Fruit fly (Drosophila melanogaster) whole organism, embryonic: ENCODE results near the gene CG42525.

Experiments used
- Ada2b ChIP-seq: fragments of 200-800 bp; sonication (Bioruptor generic); IDR thresholded peaks from 2 replicates; pipeline ENCODE4 v1.3.6; 2022; ENCODE audit warnings: missing biosample characterization, missing genetic modification characterization
- CG10274 ChIP-seq: fragments of 200-800 bp; sonication (Bioruptor generic); optimal IDR thresholded peaks from 3 replicates; lab custom pipeline; 2017; ENCODE audit warnings: missing biosample characterization, mild to moderate bottlenecking, missing genetic modification characterization
- CG11723 ChIP-seq: fragments of 200-800 bp; sonication (Bioruptor generic); optimal IDR thresholded peaks from 2 replicates; lab custom pipeline; 2017; ENCODE audit warnings: missing biosample characterization, mild to moderate bottlenecking, missing genetic modification characterization
- CG12391 ChIP-seq: fragments of 200-800 bp; sonication (Bioruptor generic); optimal IDR thresholded peaks from 3 replicates; lab custom pipeline; 2018; ENCODE audit warnings: missing biosample characterization, mild to moderate bottlenecking, missing genetic modification characterization, moderate library complexity
- CG13123 ChIP-seq: fragments of 200-800 bp; sonication (Bioruptor generic); optimal IDR thresholded peaks from 2 replicates; lab custom pipeline; 2016; ENCODE audit warnings: missing biosample characterization, missing genetic modification characterization
- CG14860 ChIP-seq: fragments of 200-800 bp; sonication (Bioruptor generic); IDR thresholded peaks from 3 replicates; pipeline ENCODE4 v1.3.6; 2022; ENCODE audit warnings: missing biosample characterization, missing genetic modification characterization; ENCODE audit not compliant: partially characterized antibody
- CG16813 ChIP-seq: fragments of 200-800 bp; sonication (Bioruptor generic); IDR thresholded peaks from 3 replicates; pipeline ENCODE4 v1.3.6; 2022; ENCODE audit warnings: missing biosample characterization, missing genetic modification characterization; ENCODE audit not compliant: partially characterized antibody
- CG2889 ChIP-seq: fragments of 200-800 bp; sonication (Bioruptor generic); IDR thresholded peaks from 3 replicates; pipeline ENCODE4 v1.3.6; 2022; ENCODE audit warnings: missing biosample characterization, missing genetic modification characterization
- CG31365 ChIP-seq: fragments of 200-800 bp; sonication (Bioruptor generic); optimal IDR thresholded peaks from 2 replicates; lab custom pipeline; 2018; ENCODE audit warnings: missing biosample characterization, mild to moderate bottlenecking, missing genetic modification characterization
- CG32532 ChIP-seq: fragments of 200-800 bp; sonication (Bioruptor generic); IDR thresholded peaks from 2 replicates; pipeline ENCODE4 v1.3.6; 2022; ENCODE audit warnings: missing biosample characterization, missing genetic modification characterization
- CG8281 ChIP-seq: fragments of 200-800 bp; sonication (Bioruptor generic); optimal IDR thresholded peaks from 2 replicates; lab custom pipeline; 2018; ENCODE audit warnings: missing biosample characterization, mild to moderate bottlenecking, missing genetic modification characterization, moderate library complexity
- CG8478 ChIP-seq: fragments of >200 bp; optimal IDR thresholded peaks from 2 replicates; lab custom pipeline; 2018
- CG9727 ChIP-seq: fragments of 200-800 bp; sonication (Bioruptor generic); optimal IDR thresholded peaks from 3 replicates; lab custom pipeline; 2017; ENCODE audit warnings: missing biosample characterization, mild to moderate bottlenecking, missing genetic modification characterization
- CHES-1-like ChIP-seq: fragments of 200-800 bp; sonication (Bioruptor generic); optimal IDR thresholded peaks from 2 replicates; lab custom pipeline; 2016; ENCODE audit warnings: missing biosample characterization, missing genetic modification characterization
- Deaf1 ChIP-seq: fragments of 200-800 bp; optimal IDR thresholded peaks from 3 replicates; lab custom pipeline; 2019; ENCODE audit warnings: missing biosample characterization, mild to moderate bottlenecking, missing genetic modification characterization, moderate library complexity
- Fer2 ChIP-seq: fragments of 200-800 bp; sonication (Bioruptor generic); optimal IDR thresholded peaks from 2 replicates; lab custom pipeline; 2018; ENCODE audit warnings: missing biosample characterization, mild to moderate bottlenecking, missing genetic modification characterization, moderate library complexity
- MESR4 ChIP-seq: fragments of 200-800 bp; sonication (Bioruptor generic); optimal IDR thresholded peaks from 2 replicates; lab custom pipeline; 2018; ENCODE audit warnings: missing biosample characterization, mild to moderate bottlenecking, missing genetic modification characterization, moderate library complexity
- Meics ChIP-seq: fragments of 200-800 bp; sonication (Bioruptor generic); optimal IDR thresholded peaks from 2 replicates; lab custom pipeline; 2017; ENCODE audit warnings: missing biosample characterization, mild to moderate bottlenecking, missing genetic modification characterization
- Rx ChIP-seq: fragments of 200-800 bp; sonication (Bioruptor generic); IDR thresholded peaks from 2 replicates; pipeline ENCODE4 v1.3.6; 2022; ENCODE audit warnings: missing biosample characterization, missing genetic modification characterization
- Sox102F ChIP-seq: fragments of 200-800 bp; sonication (Bioruptor generic); optimal IDR thresholded peaks from 2 replicates; lab custom pipeline; 2018; ENCODE audit warnings: missing biosample characterization, mild to moderate bottlenecking, missing genetic modification characterization, moderate library complexity
- aop ChIP-seq: fragments of 200-800 bp; sonication (Bioruptor generic); IDR thresholded peaks from 2 replicates; pipeline ENCODE4 v1.3.6; 2022; ENCODE audit warnings: missing biosample characterization, missing genetic modification characterization
- ap ChIP-seq: fragments of 200-800 bp; sonication (Bioruptor generic); IDR thresholded peaks from 2 replicates; pipeline ENCODE4 v1.3.6; 2022; ENCODE audit warnings: missing biosample characterization, missing genetic modification characterization
- bsh ChIP-seq, 2 experiments: fragments of 200-800 bp; sonication (Bioruptor generic); optimal IDR thresholded peaks; 2 replicates each; lab custom pipeline; 2017 to 2018; ENCODE audit warnings: mild to moderate bottlenecking in 2 of 2, missing biosample characterization in 2 of 2, missing genetic modification characterization in 2 of 2, moderate library complexity in 1 of 2
- cg ChIP-seq: fragments of 200-800 bp; sonication (Bioruptor generic); optimal IDR thresholded peaks from 3 replicates; lab custom pipeline; 2019; ENCODE audit warnings: missing biosample characterization, mild to moderate bottlenecking, missing genetic modification characterization, moderate library complexity
- chn ChIP-seq: fragments of 200-800 bp; sonication (Bioruptor generic); optimal IDR thresholded peaks from 2 replicates; lab custom pipeline; 2016; ENCODE audit warnings: missing biosample characterization, missing genetic modification characterization
- crc ChIP-seq: fragments of 200-800 bp; sonication (Bioruptor generic); optimal IDR thresholded peaks from 2 replicates; lab custom pipeline; 2016; ENCODE audit warnings: missing biosample characterization, missing genetic modification characterization
- crp ChIP-seq, 2 experiments: fragments of 200-800 bp; sonication (Bioruptor generic); optimal IDR thresholded peaks; 2 replicates in 1 of 2; 3 replicates in 1 of 2; lab custom pipeline; 2017; ENCODE audit warnings: missing biosample characterization in 2 of 2, missing genetic modification characterization in 2 of 2, mild to moderate bottlenecking in 1 of 2, moderate library complexity in 1 of 2
- dati ChIP-seq: fragments of 200-800 bp; sonication (Bioruptor generic); IDR thresholded peaks from 2 replicates; pipeline ENCODE4 v1.3.6; 2022; ENCODE audit warnings: missing biosample characterization, missing genetic modification characterization
- dpn ChIP-seq, 2 experiments: fragments of 200-800 bp; sonication (Bioruptor generic); optimal IDR thresholded peaks; 3 replicates each; lab custom pipeline; 2016; ENCODE audit warnings: missing biosample characterization in 2 of 2, missing genetic modification characterization in 2 of 2
- fd3F ChIP-seq: fragments of 200-800 bp; sonication (Bioruptor generic); optimal IDR thresholded peaks from 2 replicates; lab custom pipeline; 2018; ENCODE audit warnings: missing biosample characterization, mild to moderate bottlenecking, missing genetic modification characterization, moderate library complexity
- ftz-f1 ChIP-seq: fragments of 200-800 bp; sonication (Bioruptor generic); optimal IDR thresholded peaks from 2 replicates; lab custom pipeline; 2016; ENCODE audit warnings: missing biosample characterization, missing genetic modification characterization
- gcm ChIP-seq: fragments of 200-800 bp; sonication (Bioruptor generic); optimal IDR thresholded peaks from 2 replicates; lab custom pipeline; 2019; ENCODE audit warnings: missing biosample characterization, mild to moderate bottlenecking, missing genetic modification characterization, moderate library complexity
- gfzf ChIP-seq: fragments of 200-800 bp; sonication (Bioruptor generic); optimal IDR thresholded peaks from 2 replicates; lab custom pipeline; 2016; ENCODE audit warnings: missing biosample characterization, mild to moderate bottlenecking, missing genetic modification characterization, moderate library complexity
- ind ChIP-seq: fragments of 200-800 bp; sonication (Bioruptor generic); optimal IDR thresholded peaks from 3 replicates; lab custom pipeline; 2016; ENCODE audit warnings: missing biosample characterization, missing genetic modification characterization
- jigr1 ChIP-seq: fragments of 200-800 bp; sonication (Bioruptor generic); IDR thresholded peaks from 3 replicates; pipeline ENCODE4 v1.3.6; 2022; ENCODE audit warnings: missing biosample characterization, missing genetic modification characterization
- klu ChIP-seq: fragments of 200-800 bp; sonication (Bioruptor generic); IDR thresholded peaks from 2 replicates; pipeline ENCODE4 v1.3.6; 2022; ENCODE audit warnings: missing biosample characterization, missing genetic modification characterization
- nau ChIP-seq: fragments of 200-800 bp; sonication (Bioruptor generic); optimal IDR thresholded peaks from 3 replicates; lab custom pipeline; 2017; ENCODE audit warnings: missing biosample characterization, mild to moderate bottlenecking, missing genetic modification characterization, missing genetic modification reagents
- nom ChIP-seq: fragments of 200-800 bp; sonication (Bioruptor generic); optimal IDR thresholded peaks from 2 replicates; lab custom pipeline; 2017; ENCODE audit warnings: missing biosample characterization, missing genetic modification characterization, mild to moderate bottlenecking, moderate library complexity, missing genetic modification reagents
- pfk ChIP-seq: fragments of 200-800 bp; sonication (Bioruptor generic); optimal IDR thresholded peaks from 2 replicates; lab custom pipeline; 2018; ENCODE audit warnings: missing biosample characterization, mild to moderate bottlenecking, missing genetic modification characterization, moderate library complexity
- prd ChIP-seq, 3 experiments: fragments of >200 bp in 2 of 3; fragments of 200-800 bp in 1 of 3; sonication (Bioruptor generic) in 1 of 3; optimal IDR thresholded peaks in 2 of 3; IDR thresholded peaks in 1 of 3; 2 replicates in 2 of 3; 3 replicates in 1 of 3; pipeline versions ENCODE4 v1.3.6 to Lab custom; 2017 to 2022; ENCODE audit warnings: missing biosample characterization in 1 of 3, missing genetic modification characterization in 1 of 3
- pum ChIP-seq: fragments of 200-800 bp; sonication (Bioruptor generic); optimal IDR thresholded peaks from 2 replicates; lab custom pipeline; 2016; ENCODE audit warnings: missing biosample characterization, missing genetic modification characterization
- row ChIP-seq: fragments of 200-800 bp; sonication (Bioruptor generic); IDR thresholded peaks from 3 replicates; pipeline ENCODE4 v1.3.6; 2022; ENCODE audit warnings: missing biosample characterization, missing genetic modification characterization
- sc ChIP-seq, 3 experiments: fragments of >200 bp in 2 of 3; fragments of 200-800 bp in 1 of 3; sonication (Bioruptor generic) in 1 of 3; optimal IDR thresholded peaks; 2 replicates in 2 of 3; 3 replicates in 1 of 3; lab custom pipeline; 2017; ENCODE audit warnings: mild to moderate bottlenecking in 1 of 3, missing biosample characterization in 1 of 3, missing genetic modification characterization in 1 of 3, missing genetic modification reagents in 1 of 3
- scrt ChIP-seq: fragments of 200-800 bp; sonication (Bioruptor generic); optimal IDR thresholded peaks from 2 replicates; lab custom pipeline; 2018; ENCODE audit warnings: missing biosample characterization, mild to moderate bottlenecking, missing genetic modification characterization, moderate library complexity
- sim ChIP-seq: fragments of 200-800 bp; sonication (Bioruptor generic); IDR thresholded peaks from 2 replicates; pipeline ENCODE4 v1.3.6; 2022; ENCODE audit warnings: missing biosample characterization, missing genetic modification characterization
- tgo ChIP-seq: fragments of 200-800 bp; sonication (Bioruptor generic); IDR thresholded peaks from 3 replicates; pipeline ENCODE4 v1.3.6; 2022; ENCODE audit warnings: missing biosample characterization, missing genetic modification characterization
- trem ChIP-seq: fragments of 200-800 bp; optimal IDR thresholded peaks from 3 replicates; lab custom pipeline; 2019; ENCODE audit warnings: missing biosample characterization, mild to moderate bottlenecking, missing genetic modification characterization, moderate library complexity
- wdn ChIP-seq: fragments of 200-800 bp; sonication (Bioruptor generic); IDR thresholded peaks from 2 replicates; pipeline ENCODE4 v1.3.6; 2022; ENCODE audit warnings: missing biosample characterization, missing genetic modification characterization
- zfh1 ChIP-seq: fragments of 200-800 bp; sonication (Bioruptor generic); IDR thresholded peaks from 3 replicates; pipeline ENCODE4 v1.3.6; 2022; ENCODE audit warnings: missing biosample characterization, missing genetic modification characterization

Gene CG42525

dm6 chr3L:3143383-3143962 is 46.1 kb downstream of the CG42525 start, which contains the start of the genes CG11537 and Alg2 (continued):
- no peak for TF ChIP-seq CHES-1-like (GFP tag; lab: Kevin White, UChicago)
- TF ChIP-seq CG2889 (GFP tag; lab: Robert Waterston, UW), result no peak
- TF ChIP-seq sc (optimal IDR thresholded peaks at IDR 0.05; lab: Kevin White, UChicago), result no peak
- TF ChIP-seq sc (GFP tag; optimal IDR thresholded peaks at IDR 0.05; lab: Kevin White, UChicago), result no peak
- peak in 1 of 2 experiments; percentile 7 for TF ChIP-seq bsh (GFP tag; optimal IDR thresholded peaks at IDR 0.05; lab: Kevin White, UChicago)
- TF ChIP-seq gcm, result no peak
- no peak for TF ChIP-seq nau
- TF ChIP-seq CG8478 (lab: Kevin White, UChicago), result no peak
- peak; percentile 69 for TF ChIP-seq gfzf (GFP tag; lab: Kevin White, UChicago)
- TF ChIP-seq crp (GFP tag; optimal IDR thresholded peaks at IDR 0.05; lab: Kevin White, UChicago), result peak in 1 of 2 experiments; percentile 80
- peak; percentile 81 for TF ChIP-seq trem (tag; lab: Kevin White, UChicago)
- no peak for TF ChIP-seq CG31365
- TF ChIP-seq ap (GFP tag; lab: Robert Waterston, UW), result peak; percentile 23; the same call in 1 of the 2 replicates
- TF ChIP-seq pum (GFP tag; lab: Kevin White, UChicago), result no peak
- TF ChIP-seq CG12391, result peak; percentile 47
- no peak for TF ChIP-seq ftz-f1 (GFP tag; lab: Kevin White, UChicago)
- TF ChIP-seq Ada2b, result no peak
- no peak for TF ChIP-seq CG14860 (GFP tag; lab: Robert Waterston, UW)
- TF ChIP-seq cg, result no peak
- no peak for TF ChIP-seq pfk (GFP tag; lab: Kevin White, UChicago)
- TF ChIP-seq CG10274 (GFP tag; lab: Kevin White, UChicago), result no peak
- TF ChIP-seq Deaf1 (tag; lab: Kevin White, UChicago), result peak; percentile 52
- TF ChIP-seq zfh1 (GFP tag; lab: Robert Waterston, UW), result no peak
- no peak for TF ChIP-seq Rx (GFP tag; lab: Robert Waterston, UW)
- no peak for TF ChIP-seq CG16813 (GFP tag; lab: Robert Waterston, UW)
- peak; percentile 52 for TF ChIP-seq CG32532
- no peak for TF ChIP-seq sim (GFP tag; lab: Robert Waterston, UW)
- no peak for TF ChIP-seq aop (GFP tag; lab: Robert Waterston, UW)
- no peak for TF ChIP-seq jigr1 (GFP tag; lab: Robert Waterston, UW)
- no peak for TF ChIP-seq fd3F (GFP tag; lab: Kevin White, UChicago)
- TF ChIP-seq CG8281 (tag; lab: Kevin White, UChicago), result no peak
- TF ChIP-seq CG13123 (GFP tag; lab: Kevin White, UChicago), result no peak
- TF ChIP-seq scrt (GFP tag; lab: Kevin White, UChicago), result peak; percentile 56
- TF ChIP-seq Sox102F, result no peak
- TF ChIP-seq Meics, result peak; percentile 39
- no peak for TF ChIP-seq CG11723 (GFP tag; lab: Kevin White, UChicago)
- TF ChIP-seq prd (optimal IDR thresholded peaks at IDR 0.05; lab: Kevin White, UChicago), result no peak
- no peak; the same call in 2 of the 3 replicates for TF ChIP-seq prd (GFP tag; IDR thresholded peaks at IDR 0.05; lab: Robert Waterston, UW)
- no peak for TF ChIP-seq crc
- peak; percentile 62; the same call in 2 of the 3 replicates for TF ChIP-seq row (GFP tag; lab: Robert Waterston, UW)
- no peak for TF ChIP-seq tgo (GFP tag; lab: Robert Waterston, UW)
- TF ChIP-seq chn (GFP tag; lab: Kevin White, UChicago), result peak; percentile 8
- TF ChIP-seq MESR4, result no peak
- peak; percentile 4 for TF ChIP-seq Fer2
- no peak for TF ChIP-seq nom (GFP tag; lab: Kevin White, UChicago)
- no peak for TF ChIP-seq dpn (GFP tag; optimal IDR thresholded peaks at IDR 0.05; lab: Kevin White, UChicago)
- TF ChIP-seq CG9727 (GFP tag; lab: Kevin White, UChicago), result peak; percentile 39
- TF ChIP-seq ind (GFP tag; lab: Kevin White, UChicago), result no peak
- TF ChIP-seq klu (GFP tag; lab: Robert Waterston, UW), result no peak
- TF ChIP-seq wdn (GFP tag; lab: Robert Waterston, UW), result no peak
- no peak for TF ChIP-seq dati
